Fruit fly (Drosophila melanogaster): ENCODE data around the gene Mur29B.
A peak's percentile ranks its signal among the peaks of the same experiment; 100 is the strongest.

Gene Mur29B

DNA sequence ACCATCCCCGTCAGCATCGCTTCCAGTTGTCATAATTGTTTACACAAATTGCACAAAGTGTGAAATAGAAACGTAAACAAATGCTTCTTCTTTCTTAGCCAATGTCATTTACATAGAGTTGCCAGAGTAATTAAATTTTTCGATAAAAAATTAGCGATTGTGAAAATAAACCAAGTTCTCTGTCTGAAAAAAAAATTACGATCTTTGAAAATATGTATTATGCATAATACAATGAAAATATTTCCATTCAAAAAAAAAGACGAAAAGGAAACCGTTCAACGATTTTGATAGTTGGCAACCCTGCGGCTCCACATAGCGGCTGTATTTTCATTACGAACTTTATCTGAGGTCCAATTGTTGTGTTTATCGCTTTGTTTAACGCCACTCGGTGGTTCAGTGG, 40.9 kb upstream of the Mur29B start, which contains the start of the genes CG7810 and CG7806 (continued):
- TF ChIP-seq grn (GFP tag; optimal IDR thresholded peaks at IDR 0.05) (no peak), CG16863 (GFP tag; optimal IDR thresholded peaks at IDR 0.05) (peak; percentile 91), onecut (GFP tag; IDR thresholded peaks at IDR 0.05) (peak; percentile 81), fd102C (GFP tag; optimal IDR thresholded peaks at IDR 0.05) (peak; percentile 8), BEAF-32 (GFP tag; optimal IDR thresholded peaks at IDR 0.05) (peak; percentile 49), chm (GFP tag; IDR thresholded peaks at IDR 0.05) (peak; percentile 88), mam (GFP tag; optimal IDR thresholded peaks at IDR 0.05) (peak; percentile 88), HLHmδ (GFP tag; optimal IDR thresholded peaks at IDR 0.05) (no peak), CoRest (tag; optimal IDR thresholded peaks at IDR 0.05) (peak; percentile 91), gfzf (GFP tag; optimal IDR thresholded peaks at IDR 0.05) (peak; percentile 39), Max (GFP tag; optimal IDR thresholded peaks at IDR 0.05) (peak; percentile 86), ems (GFP tag; optimal IDR thresholded peaks at IDR 0.05) (peak; percentile 83), sug (tag; optimal IDR thresholded peaks at IDR 0.05) (peak; percentile 84), CG12744 (GFP tag; optimal IDR thresholded peaks at IDR 0.05) (peak; percentile 89), CG9609 (GFP tag; optimal IDR thresholded peaks at IDR 0.05) (peak; percentile 88), prd (optimal IDR thresholded peaks at IDR 0.05) (no peak), prd (GFP tag; IDR thresholded peaks at IDR 0.05) (peak; percentile 87), sqz (GFP tag; optimal IDR thresholded peaks at IDR 0.05) (no peak), CG10565 (GFP tag; optimal IDR thresholded peaks at IDR 0.05) (peak; percentile 10), Hmx (GFP tag; optimal IDR thresholded peaks at IDR 0.05) (no peak), CG16779 (GFP tag; IDR thresholded peaks at IDR 0.05) (peak; percentile 89), nerfin-2 (GFP tag; IDR thresholded peaks at IDR 0.05; ENCODE audit: partially characterized antibody) (no peak), B-H1 (GFP tag; IDR thresholded peaks at IDR 0.05) (peak; percentile 81), NFAT (GFP tag; IDR thresholded peaks at IDR 0.05) (peak; percentile 70; the same call in 1 of the 2 replicates), tll (GFP tag; optimal IDR thresholded peaks at IDR 0.05) (peak in 1 of 2 experiments; percentile 66), sob (GFP tag; IDR thresholded peaks at IDR 0.05) (peak; percentile 94), dmrt11E (tag; optimal IDR thresholded peaks at IDR 0.05) (peak; percentile 89), Blimp-1 (GFP tag; optimal IDR thresholded peaks at IDR 0.05) (peak; percentile 89), Gsc (GFP tag; IDR thresholded peaks at IDR 0.05) (no peak), fd64A (GFP tag; optimal IDR thresholded peaks at IDR 0.05) (peak; percentile 27), H15 (GFP tag; IDR thresholded peaks at IDR 0.05) (peak; percentile 86), crp (GFP tag; optimal IDR thresholded peaks at IDR 0.05) (peak in 1 of 2 experiments; percentile 64), ab (GFP tag; optimal IDR thresholded peaks at IDR 0.05) (peak; percentile 54), Antp (GFP tag; optimal IDR thresholded peaks at IDR 0.05) (peak; percentile 87), lab (GFP tag; optimal IDR thresholded peaks at IDR 0.05) (no peak), Eip74EF (GFP tag; optimal IDR thresholded peaks at IDR 0.05) (peak in 1 of 2 experiments; percentile 88), CG2120 (GFP tag; optimal IDR thresholded peaks at IDR 0.05) (peak; percentile 95), gcm2 (GFP tag; optimal IDR thresholded peaks at IDR 0.05) (peak; percentile 86), cwo (GFP tag; optimal IDR thresholded peaks at IDR 0.05) (peak; percentile 74), NK7.1 (GFP tag; optimal IDR thresholded peaks at IDR 0.05) (peak; percentile 68), mld (GFP tag; IDR thresholded peaks at IDR 0.05; ENCODE audit: partially characterized antibody) (no peak), CG15479 (GFP tag; optimal IDR thresholded peaks at IDR 0.05) (peak; percentile 79), pb (GFP tag; optimal IDR thresholded peaks at IDR 0.05) (peak; percentile 70), CG11723 (GFP tag; optimal IDR thresholded peaks at IDR 0.05) (no peak), dimm (GFP tag; IDR thresholded peaks at IDR 0.05) (peak; percentile 76), CG6254 (GFP tag; optimal IDR thresholded peaks at IDR 0.05) (no peak), Tbp (GFP tag; optimal IDR thresholded peaks at IDR 0.05) (no peak), bcd (GFP tag; optimal IDR thresholded peaks at IDR 0.05) (peak; percentile 81), CG12659 (GFP tag; optimal IDR thresholded peaks at IDR 0.05) (peak; percentile 95), pzg (GFP tag; optimal IDR thresholded peaks at IDR 0.05) (peak; percentile 45)
